Fruit fly (Drosophila melanogaster) whole organism, prepupa: Measurements from ENCODE around the gene CG13288.

Experiments
- Blimp-1 ChIP-seq: fragments of 200-800 bp; sonication (Bioruptor generic); optimal IDR thresholded peaks from 3 replicates; lab custom pipeline; 2017; ENCODE audit warnings: missing biosample characterization, missing genetic modification characterization, mild to moderate bottlenecking, moderate library complexity, missing genetic modification reagents
- CG10631 ChIP-seq: fragments of 200-800 bp; sonication (Bioruptor generic); optimal IDR thresholded peaks from 2 replicates; lab custom pipeline; 2016; ENCODE audit warnings: missing biosample characterization, missing genetic modification characterization
- CG10669 ChIP-seq: fragments of 200-800 bp; sonication (Bioruptor generic); optimal IDR thresholded peaks from 3 replicates; lab custom pipeline; 2018; ENCODE audit warnings: missing biosample characterization, mild to moderate bottlenecking, missing genetic modification characterization, moderate library complexity
- CG11294 ChIP-seq: fragments of 200-800 bp; sonication (Bioruptor generic); IDR thresholded peaks from 2 replicates; pipeline ENCODE4 v1.3.6; 2022; ENCODE audit warnings: missing biosample characterization, missing genetic modification characterization
- CG11902 ChIP-seq: fragments of 200-800 bp; sonication (Bioruptor generic); optimal IDR thresholded peaks from 3 replicates; lab custom pipeline; 2016; ENCODE audit warnings: missing biosample characterization, missing genetic modification characterization
- CG15336 ChIP-seq: fragments of 200-800 bp; sonication (Bioruptor generic); IDR thresholded peaks from 2 replicates; pipeline ENCODE4 v1.3.6; 2022; ENCODE audit warnings: missing biosample characterization, missing genetic modification characterization
- CG1621 ChIP-seq: fragments of 200-800 bp; sonication (Bioruptor generic); optimal IDR thresholded peaks from 3 replicates; lab custom pipeline; 2018; ENCODE audit warnings: missing biosample characterization, mild to moderate bottlenecking, missing genetic modification characterization
- CG16779 ChIP-seq: fragments of 200-800 bp; sonication (Bioruptor generic); optimal IDR thresholded peaks from 3 replicates; lab custom pipeline; 2017; ENCODE audit warnings: missing biosample characterization, mild to moderate bottlenecking, missing genetic modification characterization
- CG3032 ChIP-seq: fragments of 200-800 bp; optimal IDR thresholded peaks from 2 replicates; lab custom pipeline; 2019; ENCODE audit warnings: missing biosample characterization, mild to moderate bottlenecking, missing genetic modification characterization, moderate library complexity
- CG31627 ChIP-seq: fragments of 200-800 bp; sonication (Bioruptor generic); optimal IDR thresholded peaks from 3 replicates; lab custom pipeline; 2016; ENCODE audit warnings: missing biosample characterization, missing genetic modification characterization
- CG32006 ChIP-seq: fragments of 200-800 bp; sonication (Bioruptor generic); optimal IDR thresholded peaks from 3 replicates; lab custom pipeline; 2017; ENCODE audit warnings: missing biosample characterization, mild to moderate bottlenecking, missing genetic modification characterization
- CG34406 ChIP-seq: fragments of 200-800 bp; sonication (Bioruptor generic); optimal IDR thresholded peaks from 3 replicates; lab custom pipeline; 2016; ENCODE audit warnings: missing biosample characterization, missing genetic modification characterization
- CG3919 ChIP-seq: fragments of 200-800 bp; sonication (Bioruptor generic); optimal IDR thresholded peaks from 3 replicates; lab custom pipeline; 2016; ENCODE audit warnings: missing biosample characterization, missing genetic modification characterization
- CG4318 ChIP-seq: fragments of 200-800 bp; sonication (Bioruptor generic); optimal IDR thresholded peaks from 3 replicates; lab custom pipeline; 2017; ENCODE audit warnings: missing biosample characterization, mild to moderate bottlenecking, missing genetic modification characterization
- CG6163 ChIP-seq: fragments of 200-800 bp; sonication (Bioruptor generic); IDR thresholded peaks from 3 replicates; pipeline ENCODE4 v1.3.6; 2022; ENCODE audit warnings: missing biosample characterization, missing genetic modification characterization
- CG6276 ChIP-seq: fragments of 200-800 bp; sonication (Bioruptor generic); optimal IDR thresholded peaks from 2 replicates; lab custom pipeline; 2017; ENCODE audit warnings: missing biosample characterization, mild to moderate bottlenecking, missing genetic modification characterization
- CG6792 ChIP-seq: fragments of 200-800 bp; sonication (Bioruptor generic); optimal IDR thresholded peaks from 3 replicates; lab custom pipeline; 2016; ENCODE audit warnings: missing biosample characterization, missing genetic modification characterization
- CG6854 ChIP-seq: fragments of 200-800 bp; sonication (Bioruptor generic); optimal IDR thresholded peaks from 2 replicates; lab custom pipeline; 2017; ENCODE audit warnings: missing biosample characterization, mild to moderate bottlenecking, missing genetic modification characterization
- CG7368 ChIP-seq: fragments of 200-800 bp; sonication (Bioruptor generic); optimal IDR thresholded peaks from 3 replicates; lab custom pipeline; 2016; ENCODE audit warnings: missing biosample characterization, missing genetic modification characterization
- CG8119 ChIP-seq: fragments of 200-800 bp; sonication (Bioruptor generic); IDR thresholded peaks from 3 replicates; pipeline ENCODE4 v1.3.6; 2022; ENCODE audit warnings: missing biosample characterization, missing genetic modification characterization
- CG8319 ChIP-seq: fragments of 200-800 bp; sonication (Bioruptor generic); optimal IDR thresholded peaks from 3 replicates; lab custom pipeline; 2016; ENCODE audit warnings: missing biosample characterization, missing genetic modification characterization
- CG8632 ChIP-seq: fragments of 200-800 bp; sonication (Bioruptor generic); optimal IDR thresholded peaks from 3 replicates; lab custom pipeline; 2016; ENCODE audit warnings: missing biosample characterization, missing genetic modification characterization
- CG9139 ChIP-seq: fragments of 200-800 bp; sonication (Bioruptor generic); optimal IDR thresholded peaks from 3 replicates; lab custom pipeline; 2017; ENCODE audit warnings: missing biosample characterization, mild to moderate bottlenecking, missing genetic modification characterization
- Eip75B ChIP-seq: fragments of 200-800 bp; sonication (Bioruptor generic); optimal IDR thresholded peaks from 3 replicates; lab custom pipeline; 2016; ENCODE audit warnings: missing biosample characterization, missing genetic modification characterization
- Eip78C ChIP-seq: fragments of 200-800 bp; sonication (Bioruptor generic); peaks from one replicate; lab custom pipeline; 2016; ENCODE audit warnings: missing biosample characterization, missing genetic modification characterization
- Eip93F ChIP-seq: fragments of 200-800 bp; sonication (Bioruptor generic); optimal IDR thresholded peaks from 2 replicates; lab custom pipeline; 2016; ENCODE audit warnings: missing biosample characterization, mild to moderate bottlenecking, missing genetic modification characterization
- Ets21C ChIP-seq: fragments of 200-800 bp; sonication (Bioruptor generic); optimal IDR thresholded peaks from 3 replicates; lab custom pipeline; 2016; ENCODE audit warnings: missing biosample characterization, missing genetic modification characterization
- Gug ChIP-seq: fragments of 200-800 bp; sonication (Bioruptor generic); IDR thresholded peaks from 2 replicates; pipeline ENCODE4 v1.3.6; 2022; ENCODE audit warnings: missing biosample characterization, missing genetic modification characterization
- Hr38 ChIP-seq: sonication (Bioruptor generic); optimal IDR thresholded peaks from 2 replicates; lab custom pipeline; 2016; ENCODE audit warnings: missing biosample characterization, missing genetic modification characterization
- Hr4 ChIP-seq: fragments of 200-800 bp; sonication (Bioruptor generic); optimal IDR thresholded peaks from 3 replicates; lab custom pipeline; 2016; ENCODE audit warnings: missing biosample characterization, missing genetic modification characterization
- Met ChIP-seq: fragments of 200-800 bp; sonication (Bioruptor generic); optimal IDR thresholded peaks from 3 replicates; lab custom pipeline; 2016; ENCODE audit warnings: missing biosample characterization, missing genetic modification characterization
- OdsH ChIP-seq: fragments of 200-800 bp; sonication (Bioruptor generic); optimal IDR thresholded peaks from 3 replicates; lab custom pipeline; 2016; ENCODE audit warnings: missing biosample characterization, missing genetic modification characterization
- Smox ChIP-seq: fragments of 200-800 bp; sonication (Bioruptor generic); optimal IDR thresholded peaks from 3 replicates; lab custom pipeline; 2016; ENCODE audit warnings: missing biosample characterization, missing genetic modification characterization
- Sox102F ChIP-seq: fragments of 200-800 bp; sonication (Bioruptor generic); optimal IDR thresholded peaks from 2 replicates; lab custom pipeline; 2016; ENCODE audit warnings: missing biosample characterization, mild to moderate bottlenecking, missing genetic modification characterization
- Sox15 ChIP-seq: fragments of 200-800 bp; sonication (Bioruptor generic); optimal IDR thresholded peaks from 3 replicates; lab custom pipeline; 2016; ENCODE audit warnings: missing biosample characterization, missing genetic modification characterization
- achi ChIP-seq: fragments of 200-800 bp; sonication (Bioruptor generic); optimal IDR thresholded peaks from 3 replicates; lab custom pipeline; 2016; ENCODE audit warnings: missing biosample characterization, missing genetic modification characterization
- acj6 ChIP-seq: fragments of 200-800 bp; sonication (Bioruptor generic); optimal IDR thresholded peaks from 3 replicates; lab custom pipeline; 2016; ENCODE audit warnings: missing biosample characterization, missing genetic modification characterization
- cyc ChIP-seq: fragments of 200-800 bp; sonication (Bioruptor generic); optimal IDR thresholded peaks from 3 replicates; lab custom pipeline; 2016; ENCODE audit warnings: missing biosample characterization, missing genetic modification characterization
- dac ChIP-seq: fragments of 200-800 bp; sonication (Bioruptor generic); optimal IDR thresholded peaks from 2 replicates; lab custom pipeline; 2017; ENCODE audit warnings: missing biosample characterization, mild to moderate bottlenecking, missing genetic modification characterization
- eg ChIP-seq: fragments of 200-800 bp; sonication (Bioruptor generic); IDR thresholded peaks from 3 replicates; pipeline ENCODE4 v1.3.6; 2022; ENCODE audit warnings: missing biosample characterization, missing genetic modification characterization
- esn ChIP-seq: fragments of 200-800 bp; sonication (Bioruptor generic); optimal IDR thresholded peaks from 2 replicates; lab custom pipeline; 2016; ENCODE audit warnings: missing biosample characterization, mild to moderate bottlenecking, missing genetic modification characterization, moderate library complexity
- fd59A ChIP-seq: fragments of 200-800 bp; sonication (Bioruptor generic); optimal IDR thresholded peaks from 2 replicates; lab custom pipeline; 2017; ENCODE audit warnings: missing biosample characterization, mild to moderate bottlenecking, missing genetic modification characterization, missing genetic modification reagents
- fd85E ChIP-seq: fragments of 200-800 bp; sonication (Bioruptor generic); optimal IDR thresholded peaks from 3 replicates; lab custom pipeline; 2016; ENCODE audit warnings: missing biosample characterization, missing genetic modification characterization
- fkh ChIP-seq: fragments of 200-800 bp; sonication (Bioruptor generic); optimal IDR thresholded peaks from 3 replicates; lab custom pipeline; 2017; ENCODE audit warnings: missing biosample characterization, mild to moderate bottlenecking, missing genetic modification characterization, moderate library complexity
- lz ChIP-seq: fragments of 200-800 bp; sonication (Bioruptor generic); optimal IDR thresholded peaks from 3 replicates; lab custom pipeline; 2016; ENCODE audit warnings: missing biosample characterization, missing genetic modification characterization
- net ChIP-seq: fragments of 200-800 bp; sonication (Bioruptor generic); optimal IDR thresholded peaks from 3 replicates; lab custom pipeline; 2016; ENCODE audit warnings: missing biosample characterization, missing genetic modification characterization
- pdm3 ChIP-seq: fragments of 200-800 bp; sonication (Bioruptor generic); optimal IDR thresholded peaks from 3 replicates; lab custom pipeline; 2016; ENCODE audit warnings: missing biosample characterization, missing genetic modification characterization
- salr ChIP-seq, 2 experiments: fragments of 200-800 bp; sonication (Bioruptor generic); optimal IDR thresholded peaks; 3 replicates each; lab custom pipeline; 2016 to 2018; ENCODE audit warnings: missing biosample characterization in 2 of 2, missing genetic modification characterization in 2 of 2, mild to moderate bottlenecking in 1 of 2
- spab ChIP-seq: fragments of 200-800 bp; sonication (Bioruptor generic); optimal IDR thresholded peaks from 2 replicates; lab custom pipeline; 2017; ENCODE audit warnings: missing biosample characterization, mild to moderate bottlenecking, missing genetic modification characterization, missing genetic modification reagents
- ss ChIP-seq, 2 experiments: fragments of 200-800 bp; sonication (Bioruptor generic); optimal IDR thresholded peaks; 2 replicates in 1 of 2; 3 replicates in 1 of 2; lab custom pipeline; 2017 to 2018; ENCODE audit warnings: mild to moderate bottlenecking in 2 of 2, missing biosample characterization in 2 of 2, missing genetic modification characterization in 2 of 2, moderate library complexity in 1 of 2
- svp ChIP-seq: fragments of 200-800 bp; sonication (Bioruptor generic); peaks from one replicate; lab custom pipeline; 2016; ENCODE audit warnings: missing biosample characterization, missing genetic modification characterization
- topi ChIP-seq: fragments of 200-800 bp; sonication (Bioruptor generic); optimal IDR thresholded peaks from 3 replicates; lab custom pipeline; 2016; ENCODE audit warnings: missing biosample characterization, missing genetic modification characterization
- vri ChIP-seq: fragments of 200-800 bp; sonication (Bioruptor generic); optimal IDR thresholded peaks from 3 replicates; lab custom pipeline; 2016; ENCODE audit warnings: missing biosample characterization, mild to moderate bottlenecking, missing genetic modification characterization

CG13288 gene

dm6 chr3L:5952132-5952531 is 45.0 kb downstream of the CG13288 start:
- TF ChIP-seq Blimp-1 (GFP tag; lab: Kevin White, UChicago) (no peak), CG8632 (GFP tag; lab: Kevin White, UChicago) (no peak), CG6792 (GFP tag; lab: Kevin White, UChicago) (peak; percentile 42), CG10631 (peak; percentile 55), spab (no peak), cyc (GFP tag; lab: Kevin White, UChicago) (peak; percentile 24), Hr38 (GFP tag; lab: Kevin White, UChicago) (no peak), Met (GFP tag; lab: Kevin White, UChicago) (peak; percentile 34), CG34406 (no peak), dac (GFP tag; lab: Kevin White, UChicago) (no peak), CG6276 (GFP tag; lab: Kevin White, UChicago) (no peak), vri (GFP tag; lab: Kevin White, UChicago) (no peak), CG1621 (tag; lab: Kevin White, UChicago) (no peak), CG11294 (GFP tag; lab: Robert Waterston, UW) (no peak), acj6 (GFP tag; lab: Kevin White, UChicago) (peak; percentile 18), CG9139 (GFP tag; lab: Kevin White, UChicago) (no peak), pdm3 (peak; percentile 5), CG7368 (GFP tag; lab: Kevin White, UChicago) (no peak), achi (GFP tag; lab: Kevin White, UChicago) (peak; percentile 27), Hr4 (peak; percentile 48), CG6163 (GFP tag; lab: Robert Waterston, UW) (peak; percentile 47), Sox102F (GFP tag; lab: Kevin White, UChicago) (no peak), Smox (GFP tag; lab: Kevin White, UChicago) (no peak), CG3919 (GFP tag; lab: Kevin White, UChicago) (peak; percentile 48), OdsH (peak; percentile 40), lz (GFP tag; lab: Kevin White, UChicago) (peak; percentile 14), net (GFP tag; lab: Kevin White, UChicago) (peak; percentile 15), fkh (peak; percentile 4), Gug (GFP tag; lab: Robert Waterston, UW) (no peak), CG16779 (tag; lab: Kevin White, UChicago) (no peak), CG31627 (GFP tag; lab: Kevin White, UChicago) (no peak), Eip75B (GFP tag; lab: Kevin White, UChicago) (peak; percentile 50), CG6854 (GFP tag; lab: Kevin White, UChicago) (no peak), Sox15 (GFP tag; lab: Kevin White, UChicago) (no peak), CG11902 (no peak), CG32006 (GFP tag; lab: Kevin White, UChicago) (peak; percentile 65), Eip93F (GFP tag; lab: Kevin White, UChicago) (no peak), Ets21C (no peak), CG8119 (GFP tag; lab: Robert Waterston, UW) (peak; percentile 68; the same call in 2 of the 3 replicates), fd59A (GFP tag; lab: Kevin White, UChicago) (no peak), CG10669 (GFP tag; lab: Kevin White, UChicago) (peak; percentile 14), Eip78C (GFP tag; lab: Kevin White, UChicago) (peak; percentile 86), salr (GFP tag; optimal IDR thresholded peaks at IDR 0.05; lab: Kevin White, UChicago) (peak in 1 of 2 experiments; percentile 62), topi (peak; percentile 26), CG3032 (peak; percentile 36), eg (GFP tag; lab: Robert Waterston, UW) (peak; percentile 43; the same call in 1 of the 3 replicates), esn (GFP tag; lab: Kevin White, UChicago) (peak; percentile 40), fd85E (GFP tag; lab: Kevin White, UChicago) (no peak), CG8319 (no peak), ss (GFP tag; optimal IDR thresholded peaks at IDR 0.05; lab: Kevin White, UChicago) (no peak), CG4318 (GFP tag; lab: Kevin White, UChicago) (no peak), svp (peak; percentile 42), CG15336 (GFP tag; lab: Robert Waterston, UW) (peak; percentile 65)
